Fruit fly (Drosophila melanogaster): ENCODE results near the gene CG3062.
A peak's percentile ranks its signal among the peaks of the same experiment; 100 is the strongest.

The CG3062 gene

dm6 chrX:4647316-4648046 lies 2.8 kb upstream of the CG3062 start, which contains the start of the genes HLH4C and mRpL30 (continued):
- TF ChIP-seq Atf3 (GFP tag; optimal IDR thresholded peaks at IDR 0.05) (no peak), amos (GFP tag; IDR thresholded peaks at IDR 0.05; ENCODE audit: partially characterized antibody) (peak; percentile 81; the same call in 1 of the 2 replicates), dm (GFP tag; optimal IDR thresholded peaks at IDR 0.05) (no peak), CG3163 (GFP tag; optimal IDR thresholded peaks at IDR 0.05) (no peak), CG18011 (GFP tag; optimal IDR thresholded peaks at IDR 0.05) (no peak), D19B (GFP tag; optimal IDR thresholded peaks at IDR 0.05) (no peak), CG34422 (GFP tag; IDR thresholded peaks at IDR 0.05) (no peak), CG7963 (GFP tag; IDR thresholded peaks at IDR 0.05; ENCODE audit: partially characterized antibody) (peak; percentile 98), fu2 (GFP tag; optimal IDR thresholded peaks at IDR 0.05) (no peak), Hr78 (GFP tag; optimal IDR thresholded peaks at IDR 0.05) (no peak), cas (GFP tag; IDR thresholded peaks at IDR 0.05) (no peak), Pdp1 (GFP tag; optimal IDR thresholded peaks at IDR 0.05) (peak in 1 of 2 experiments; percentile 99), Awh (GFP tag; IDR thresholded peaks at IDR 0.05) (no peak), fd96Cb (tag; optimal IDR thresholded peaks at IDR 0.05) (no peak), Dref (GFP tag; IDR thresholded peaks at IDR 0.05) (peak; percentile 68), ase (GFP tag; IDR thresholded peaks at IDR 0.05) (no peak), CG6791 (GFP tag; IDR thresholded peaks at IDR 0.05; ENCODE audit: partially characterized antibody) (peak; percentile 97), CG15011 (GFP tag; optimal IDR thresholded peaks at IDR 0.05) (no peak), CG7745 (tag; optimal IDR thresholded peaks at IDR 0.05) (no peak), pb (GFP tag; optimal IDR thresholded peaks at IDR 0.05) (no peak), nerfin-2 (GFP tag; IDR thresholded peaks at IDR 0.05; ENCODE audit: partially characterized antibody) (peak; percentile 99), ci (GFP tag; IDR thresholded peaks at IDR 0.05) (no peak), CG1024 (GFP tag; IDR thresholded peaks at IDR 0.05) (no peak), CG11504 (tag; optimal IDR thresholded peaks at IDR 0.05) (no peak), ato (GFP tag; IDR thresholded peaks at IDR 0.05; ENCODE audit: partially characterized antibody) (peak; percentile 97), sob (GFP tag; IDR thresholded peaks at IDR 0.05) (no peak), CG12155 (GFP tag; optimal IDR thresholded peaks at IDR 0.05) (no peak), Dbx (GFP tag; IDR thresholded peaks at IDR 0.05) (no peak), CG11085 (GFP tag; IDR thresholded peaks at IDR 0.05) (no peak), bbx (GFP tag; IDR thresholded peaks at IDR 0.05; ENCODE audit: partially characterized antibody) (peak; percentile 98), MTF-1 (GFP tag; optimal IDR thresholded peaks at IDR 0.05; ENCODE audit: borderline replicate concordance) (no peak), bsh (GFP tag; optimal IDR thresholded peaks at IDR 0.05) (no peak), BtbVII (GFP tag; optimal IDR thresholded peaks at IDR 0.05) (no peak), CG10462 (GFP tag; optimal IDR thresholded peaks at IDR 0.05) (no peak), ttk (GFP tag; IDR thresholded peaks at IDR 0.05) (no peak), eyg (GFP tag; optimal IDR thresholded peaks at IDR 0.05) (no peak), Ptx1 (GFP tag; IDR thresholded peaks at IDR 0.05) (no peak), kay (GFP tag; optimal IDR thresholded peaks at IDR 0.05) (no peak), CG9932 (GFP tag; IDR thresholded peaks at IDR 0.05) (no peak), CG12219 (GFP tag; optimal IDR thresholded peaks at IDR 0.05) (no peak)

- TF ChIP-seq CG31365 (tag; optimal IDR thresholded peaks at IDR 0.05): no peak
- no peak for TF ChIP-seq CG4328 (GFP tag; optimal IDR thresholded peaks at IDR 0.05)
- no peak for TF ChIP-seq CG1602 (GFP tag; optimal IDR thresholded peaks at IDR 0.05)
- no peak for TF ChIP-seq CG16813 (GFP tag; IDR thresholded peaks at IDR 0.05; ENCODE audit: partially characterized antibody)
- TF ChIP-seq CG8359 (GFP tag; optimal IDR thresholded peaks at IDR 0.05; ENCODE audit: borderline replicate concordance): no peak
- no peak for TF ChIP-seq Optix (GFP tag; IDR thresholded peaks at IDR 0.05)
- TF ChIP-seq ken (GFP tag; IDR thresholded peaks at IDR 0.05): no peak
- no peak for TF ChIP-seq salm (tag; optimal IDR thresholded peaks at IDR 0.05)
- no peak for TF ChIP-seq H15 (GFP tag; IDR thresholded peaks at IDR 0.05)
Observed at dm6 chrX:4643887-4644286, 781 bp downstream of the CG3062 start, which contains the start of gene CG3081. Gene CG3081, minus strand, starts transcription at chrX:4643987.

Data from whole organism, embryonic.